Fruit fly (Drosophila melanogaster): ENCODE results near the gene dj.
A peak's percentile ranks its signal among the peaks of the same experiment; 100 is the strongest.

Gene dj

DNA sequence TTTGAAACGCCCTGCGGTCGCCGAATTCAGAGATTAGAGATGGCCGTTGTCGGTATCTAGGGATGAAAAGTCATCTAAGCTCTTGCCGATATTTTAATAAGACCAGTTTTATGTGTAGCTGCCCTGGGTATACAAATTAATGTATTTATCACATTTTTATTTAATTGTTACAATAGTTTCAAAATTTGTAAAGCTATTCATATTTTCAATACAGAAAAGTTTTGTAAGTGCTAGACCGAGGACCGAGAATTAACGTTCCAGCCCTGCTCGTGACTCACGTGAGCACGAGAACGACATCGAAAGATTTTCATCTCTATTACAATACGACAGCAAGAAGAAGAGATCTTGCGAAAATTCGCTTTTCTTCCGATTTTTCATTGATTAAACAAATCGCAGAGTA, 8.0 kb downstream of the dj start, which contains the start of the genes CG1105 and CG1965 (continued):
- TF ChIP-seq peb (GFP tag; IDR thresholded peaks at IDR 0.05) (peak; percentile 90), Dll (GFP tag; IDR thresholded peaks at IDR 0.05; ENCODE audit: partially characterized antibody) (peak; percentile 100), ham (GFP tag; IDR thresholded peaks at IDR 0.05) (0 out of 2 replicates have a peak, but pooled peaks have one; percentile 28), ken (GFP tag; IDR thresholded peaks at IDR 0.05) (peak; percentile 92), toy (GFP tag; IDR thresholded peaks at IDR 0.05) (peak; percentile 74), esg (GFP tag; conservative IDR thresholded peaks at IDR 0.05) (peak; percentile 92), hth (optimal IDR thresholded peaks at IDR 0.05) (no peak), Deaf1 (tag; optimal IDR thresholded peaks at IDR 0.05) (peak; percentile 75), CG11504 (tag; optimal IDR thresholded peaks at IDR 0.05) (peak; percentile 90), CG6765 (GFP tag; optimal IDR thresholded peaks at IDR 0.05) (peak; percentile 75), CG17361 (GFP tag; IDR thresholded peaks at IDR 0.05) (peak; percentile 94), zfh1 (GFP tag; IDR thresholded peaks at IDR 0.05) (peak; percentile 95), CG18011 (GFP tag; optimal IDR thresholded peaks at IDR 0.05) (peak; percentile 84), CG15601 (tag; optimal IDR thresholded peaks at IDR 0.05) (peak; percentile 89), phol (tag; optimal IDR thresholded peaks at IDR 0.05) (peak; percentile 95), CG7745 (tag; optimal IDR thresholded peaks at IDR 0.05) (peak; percentile 33), jigr1 (GFP tag; IDR thresholded peaks at IDR 0.05) (peak; percentile 82; the same call in 2 of the 3 replicates), CG13296 (GFP tag; optimal IDR thresholded peaks at IDR 0.05) (peak; percentile 69), Ets97D (GFP tag; optimal IDR thresholded peaks at IDR 0.05) (peak; percentile 93), Spps (tag; optimal IDR thresholded peaks at IDR 0.05) (peak; percentile 87), Ssrp (tag; optimal IDR thresholded peaks at IDR 0.05) (peak; percentile 94), zfh2 (GFP tag; optimal IDR thresholded peaks at IDR 0.05) (peak; percentile 95), CG2202 (tag; optimal IDR thresholded peaks at IDR 0.05) (peak; percentile 83), CG6175 (GFP tag; IDR thresholded peaks at IDR 0.05) (peak; percentile 87), psq (GFP tag; optimal IDR thresholded peaks at IDR 0.05) (peak; percentile 78), E2f1 (GFP tag; IDR thresholded peaks at IDR 0.05) (peak; percentile 90), tup (GFP tag; optimal IDR thresholded peaks at IDR 0.05) (peak; percentile 86), CkIIα-i1 (GFP tag; IDR thresholded peaks at IDR 0.05) (peak; percentile 52; the same call in 1 of the 2 replicates), Hey (tag; optimal IDR thresholded peaks at IDR 0.05) (peak; percentile 24), CG4730 (GFP tag; IDR thresholded peaks at IDR 0.05) (peak; percentile 90), exex (tag; optimal IDR thresholded peaks at IDR 0.05) (no peak), Rfx (GFP tag; IDR thresholded peaks at IDR 0.05) (peak; percentile 97), chif (GFP tag; optimal IDR thresholded peaks at IDR 0.05) (peak; percentile 92 to 95), jumu (GFP tag; optimal IDR thresholded peaks at IDR 0.05) (peak; percentile 95), sens-2 (GFP tag; IDR thresholded peaks at IDR 0.05) (peak; percentile 79), CG9437 (GFP tag; optimal IDR thresholded peaks at IDR 0.05) (peak; percentile 75), CG12299 (tag; optimal IDR thresholded peaks at IDR 0.05) (peak; percentile 88), btn (GFP tag; optimal IDR thresholded peaks at IDR 0.05) (peak; percentile 70), CG15696 (tag; optimal IDR thresholded peaks at IDR 0.05) (peak; percentile 96), Dek (tag; optimal IDR thresholded peaks at IDR 0.05) (peak; percentile 87), NFAT (GFP tag; IDR thresholded peaks at IDR 0.05) (peak; percentile 94), Antp (GFP tag; optimal IDR thresholded peaks at IDR 0.05) (peak; percentile 91), CG2678 (tag; optimal IDR thresholded peaks at IDR 0.05) (peak; percentile 91), CG1792 (GFP tag; optimal IDR thresholded peaks at IDR 0.05) (peak; percentile 88), CG12942 (GFP tag; optimal IDR thresholded peaks at IDR 0.05) (peak; percentile 95), CG3065 (GFP tag; optimal IDR thresholded peaks at IDR 0.05) (peak; percentile 84), CG8089 (GFP tag; optimal IDR thresholded peaks at IDR 0.05) (peak; percentile 88), wor (GFP tag; IDR thresholded peaks at IDR 0.05) (peak; percentile 86), Mes4 (GFP tag; optimal IDR thresholded peaks at IDR 0.05) (peak; percentile 83), CG4328 (GFP tag; optimal IDR thresholded peaks at IDR 0.05) (peak; percentile 74), tx (GFP tag; optimal IDR thresholded peaks at IDR 0.05) (peak; percentile 92), CG9609 (GFP tag; optimal IDR thresholded peaks at IDR 0.05) (peak; percentile 90)
